Worm (Caenorhabditis elegans): ENCODE measurements around the gene sma-3.

Gene sma-3

DNA sequence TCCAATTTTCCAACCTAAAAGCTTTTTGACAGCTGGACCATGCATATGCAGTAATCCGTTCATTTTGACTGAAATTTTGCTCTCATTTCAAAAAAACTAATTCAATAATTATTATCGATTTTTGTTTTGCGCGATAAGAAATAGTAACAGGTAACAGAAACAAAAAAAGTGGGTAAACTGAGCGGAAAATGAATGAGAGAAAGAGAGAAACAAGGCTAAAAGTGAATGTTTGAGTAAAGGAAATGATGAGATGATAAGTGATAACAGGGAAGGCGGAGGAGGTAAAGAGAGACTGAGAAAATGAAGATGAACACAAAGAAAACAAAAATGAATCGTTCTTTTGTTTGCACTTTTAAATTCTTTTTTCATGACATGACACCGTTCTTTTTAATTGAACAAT is at the start of gene sma-3:
sma-3 (minus strand) TSS at position 68 of the 400 bp plus-strand sequence.
- peak; percentile 12 for TF ChIP-seq elt-2 (tag; optimal IDR thresholded peaks at IDR 0.05)
- no peak for TF ChIP-seq syd-9 (tag; optimal IDR thresholded peaks at IDR 0.05)
- TF ChIP-seq sox-4 (tag; optimal IDR thresholded peaks at IDR 0.05) = no peak
- no peak for TF ChIP-seq pqm-1 (tag; optimal IDR thresholded peaks at IDR 0.05)
- TF ChIP-seq pha-2 (tag; optimal IDR thresholded peaks at IDR 0.05) = no peak
- TF ChIP-seq nhr-11 (tag; optimal IDR thresholded peaks at IDR 0.05) = no peak
- no peak for TF ChIP-seq fkh-10 (GFP tag; optimal IDR thresholded peaks at IDR 0.05)

DNA sequence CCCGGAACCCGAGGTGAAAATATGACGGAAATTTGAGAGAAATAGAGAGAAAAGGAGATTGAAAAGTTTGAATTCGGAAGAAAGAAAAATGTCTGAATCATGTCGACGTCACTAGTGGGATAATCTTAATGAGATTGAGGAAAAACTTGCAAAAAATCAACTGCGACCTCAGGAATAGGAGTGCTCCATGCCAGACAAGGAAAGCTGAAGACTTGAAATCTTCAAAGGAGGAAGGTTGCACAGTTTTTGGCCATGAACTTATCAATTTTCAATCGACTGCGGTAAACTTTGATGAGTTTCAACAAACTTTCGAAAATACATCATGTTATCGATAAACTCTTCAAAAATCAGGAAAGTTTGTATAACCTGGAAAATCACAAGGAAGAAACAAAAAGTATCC is 48.6 kb upstream of the sma-3 start, which contains the start of gene pdf-1:
pdf-1 (minus strand) TSS at position 101 of the 400 bp plus-strand sequence.
- TF ChIP-seq K09A11.1 (tag; optimal IDR thresholded peaks at IDR 0.05; ENCODE audit: insufficient read depth) = no peak
- no peak for TF ChIP-seq unc-86 (tag; optimal IDR thresholded peaks at IDR 0.05)
- TF ChIP-seq odd-2 (tag; optimal IDR thresholded peaks at IDR 0.05) = no peak
- no peak for TF ChIP-seq npax-4 (tag; optimal IDR thresholded peaks at IDR 0.05)
- no peak for TF ChIP-seq pha-4 (tag; optimal IDR thresholded peaks at IDR 0.05)
- TF ChIP-seq sox-2 (GFP tag; IDR thresholded peaks at IDR 0.05) = no peak
- no peak for TF ChIP-seq pat-9 (tag; optimal IDR thresholded peaks at IDR 0.05)
- TF ChIP-seq lin-11 (tag; optimal IDR thresholded peaks at IDR 0.05) = no peak
- TF ChIP-seq ceh-45 (GFP tag; IDR thresholded peaks at IDR 0.05) = no peak
- TF ChIP-seq fkh-6 (tag; optimal IDR thresholded peaks at IDR 0.05) = no peak
- no peak for TF ChIP-seq zip-5 (tag; optimal IDR thresholded peaks at IDR 0.05)
- no peak for TF ChIP-seq eyg-1 (tag; optimal IDR thresholded peaks at IDR 0.05)

DNA sequence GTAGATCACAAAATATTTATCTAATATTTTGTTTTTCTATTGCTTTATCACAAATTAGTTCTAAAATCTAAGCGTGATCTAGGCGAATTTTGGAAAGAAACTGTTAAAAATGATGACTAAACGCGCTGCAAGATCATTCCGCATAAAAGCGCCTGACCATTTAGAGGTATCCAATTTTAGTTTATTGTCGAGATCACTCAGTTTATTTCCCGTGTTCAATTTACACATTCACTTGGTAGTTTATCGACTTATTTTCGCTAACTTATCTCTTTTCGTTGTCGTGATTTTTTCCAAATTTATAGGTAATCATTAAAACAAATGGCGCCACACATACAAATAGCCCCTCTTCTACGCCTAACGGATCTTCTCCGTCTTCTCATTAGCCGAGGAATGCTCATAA is 42.6 kb upstream of the sma-3 start, which contains the start of gene T07E3.2:
T07E3.2 (plus strand) TSS at position 301 of the 400 bp plus-strand sequence.
- TF ChIP-seq C08G9.2 (tag; optimal IDR thresholded peaks at IDR 0.05) (no peak), unc-3 (GFP tag; conservative IDR thresholded peaks at IDR 0.05) (no peak), unc-3 (tag; optimal IDR thresholded peaks at IDR 0.05) (no peak), hlh-8 (tag; optimal IDR thresholded peaks at IDR 0.05) (no peak), ceh-14 (tag; optimal IDR thresholded peaks at IDR 0.05) (no peak), lin-11 (tag; optimal IDR thresholded peaks at IDR 0.05) (no peak), C38D4.7 (GFP tag; optimal IDR thresholded peaks at IDR 0.05) (no peak), ceh-9 (tag; optimal IDR thresholded peaks at IDR 0.05) (no peak), nhr-232 (tag; optimal IDR thresholded peaks at IDR 0.05) (no peak), pros-1 (tag; optimal IDR thresholded peaks at IDR 0.05) (no peak)

DNA sequence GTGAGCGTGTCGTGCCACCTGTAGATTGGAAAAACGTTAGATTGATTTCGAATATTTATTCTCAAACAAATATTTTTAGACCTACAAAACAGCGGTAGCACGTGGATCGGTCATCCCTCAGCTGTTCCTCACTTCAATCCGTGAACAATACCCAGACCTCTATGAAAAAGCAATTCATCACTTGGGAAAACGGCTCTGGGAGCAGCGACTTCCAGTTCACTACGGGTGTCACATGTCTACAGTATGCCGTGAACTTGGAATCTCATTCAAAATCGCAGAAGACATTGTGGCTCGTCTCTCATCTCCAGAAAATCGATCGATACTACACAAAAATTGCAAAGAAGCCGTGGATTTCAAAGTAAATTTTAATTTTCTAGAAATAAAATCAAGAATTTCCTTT is 40.7 kb upstream of the sma-3 start:
- TF ChIP-seq lim-6 (tag; optimal IDR thresholded peaks at IDR 0.05) (no peak), madf-2 (tag; optimal IDR thresholded peaks at IDR 0.05) (no peak), ceh-19 (GFP tag; optimal IDR thresholded peaks at IDR 0.05) (no peak)

DNA sequence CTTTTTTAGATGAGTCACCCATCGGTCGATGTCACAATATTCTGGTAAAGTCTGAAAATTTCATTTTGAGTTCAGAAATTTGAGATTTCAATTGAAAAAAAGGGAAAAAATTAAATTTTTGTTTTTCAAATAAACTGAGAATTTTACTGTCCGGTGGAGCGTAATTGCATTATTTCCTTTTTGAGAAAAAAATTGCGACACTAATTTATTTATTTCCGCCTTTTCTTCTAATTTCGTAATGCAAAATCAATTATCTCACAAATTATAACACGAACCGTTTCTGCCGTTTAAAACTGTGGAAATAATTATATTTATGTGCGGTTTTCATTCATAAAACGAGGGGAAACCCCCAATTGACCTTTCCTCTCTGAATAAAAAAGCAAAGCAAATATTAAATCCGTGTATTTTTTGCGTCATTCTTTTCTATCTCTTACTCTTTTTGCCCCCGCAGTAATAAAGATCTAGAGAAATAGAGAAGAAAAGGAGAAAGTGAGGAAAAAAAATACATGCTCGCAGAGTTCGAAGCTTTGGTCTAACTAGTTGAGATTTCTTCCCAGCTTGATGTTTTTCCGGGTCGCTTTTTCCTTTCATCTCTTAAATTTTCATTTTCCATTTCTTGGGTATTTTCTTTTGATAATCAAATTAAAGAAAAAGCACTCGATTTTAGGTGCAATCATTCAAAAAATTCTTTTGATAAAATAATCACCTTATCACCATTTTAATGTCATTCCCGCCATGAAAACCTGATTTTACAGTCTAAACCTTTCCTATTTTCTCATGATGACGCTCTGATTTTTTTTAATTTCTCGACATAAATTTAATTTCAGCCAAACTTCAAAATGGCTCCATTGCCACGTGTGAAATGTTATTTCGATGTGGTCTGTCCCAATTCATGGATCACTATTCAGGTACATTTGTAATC is 39.5 kb upstream of the sma-3 start, which contains the start of the genes brc-2 and T07E3.3:
brc-2 (minus strand) TSS at position 51 of the 922 bp plus-strand sequence.
T07E3.3 (plus strand) TSS at position 822 of the 922 bp plus-strand sequence.
- TF ChIP-seq unc-42 (tag; optimal IDR thresholded peaks at IDR 0.05) (peak; percentile 63), ceh-2 (tag; optimal IDR thresholded peaks at IDR 0.05) (no peak)
